Fruit fly (Drosophila melanogaster): Measurements from ENCODE around the gene Hsc70-1.

Gene Hsc70-1

DNA sequence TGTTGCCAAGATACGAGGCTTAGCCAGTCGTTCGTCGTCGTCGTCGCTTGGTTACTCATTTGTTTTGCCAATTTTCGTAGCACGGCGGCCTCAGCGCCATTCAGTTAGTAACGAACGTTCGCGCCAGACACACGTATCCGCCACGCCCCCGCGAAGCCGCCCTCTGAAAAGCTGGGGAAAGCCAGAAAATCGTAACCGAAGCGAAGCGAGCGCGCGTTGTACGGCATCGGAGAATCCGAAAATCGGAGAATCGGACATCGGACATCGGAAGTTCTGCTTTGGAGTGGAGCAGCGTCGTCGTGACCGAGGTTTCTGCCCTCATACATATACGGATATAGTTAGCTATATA is 34.7 kb upstream of the Hsc70-1 start, which contains the start of gene CG32137 (continued):
- TF ChIP-seq CG1602 (GFP tag; optimal IDR thresholded peaks at IDR 0.05) (no peak), Scr (GFP tag; IDR thresholded peaks at IDR 0.05; ENCODE audit: partially characterized antibody) (peak; percentile 34), ase (GFP tag; IDR thresholded peaks at IDR 0.05) (no peak), CG17359 (tag; optimal IDR thresholded peaks at IDR 0.05) (no peak), grau (tag; optimal IDR thresholded peaks at IDR 0.05) (no peak), Nf-YA (GFP tag; IDR thresholded peaks at IDR 0.05) (no peak), CoRest (tag; optimal IDR thresholded peaks at IDR 0.05) (no peak), dmrt11E (tag; optimal IDR thresholded peaks at IDR 0.05) (no peak), Dip2 (GFP tag; IDR thresholded peaks at IDR 0.05) (no peak), CG11695 (GFP tag; IDR thresholded peaks at IDR 0.05) (no peak), Adf1 (GFP tag; IDR thresholded peaks at IDR 0.05) (peak; percentile 79), CG13287 (GFP tag; IDR thresholded peaks at IDR 0.05; ENCODE audit: partially characterized antibody) (peak; percentile 67), CG6791 (GFP tag; IDR thresholded peaks at IDR 0.05; ENCODE audit: partially characterized antibody) (0 out of 3 replicates have a peak, but pooled peaks have one; percentile 47), Vsx1 (GFP tag; optimal IDR thresholded peaks at IDR 0.05) (no peak), fru (optimal IDR thresholded peaks at IDR 0.05) (no peak), Asciz (GFP tag; optimal IDR thresholded peaks at IDR 0.05) (no peak), bsh (GFP tag; optimal IDR thresholded peaks at IDR 0.05) (no peak), sr (GFP tag; IDR thresholded peaks at IDR 0.05) (peak; percentile 59; the same call in 1 of the 3 replicates), crol (GFP tag; IDR thresholded peaks at IDR 0.05) (0 out of 2 replicates have a peak, but pooled peaks have one; percentile 8)

DNA sequence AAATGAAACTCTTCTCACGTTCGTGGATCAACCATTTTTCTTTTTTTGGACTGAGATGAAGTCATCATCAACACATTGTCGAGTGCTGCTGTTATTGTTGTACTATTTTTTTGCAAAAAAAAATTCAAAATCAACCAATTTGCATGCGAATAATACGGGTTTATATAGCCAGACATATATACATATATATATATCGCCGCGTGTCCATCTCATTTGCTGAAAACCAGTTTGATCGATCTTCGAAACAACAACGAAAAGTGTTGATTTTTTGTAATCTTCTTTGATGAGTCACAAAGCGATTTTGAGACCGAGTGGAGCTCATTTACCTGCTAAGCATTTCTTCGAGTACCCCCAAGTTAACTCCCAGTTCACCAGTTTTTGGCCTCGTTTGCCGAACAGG is 27.9 kb upstream of the Hsc70-1 start:
- TF ChIP-seq CG4854 (GFP tag; optimal IDR thresholded peaks at IDR 0.05) (no peak), chinmo (GFP tag; IDR thresholded peaks at IDR 0.05; ENCODE audit: partially characterized antibody) (peak; percentile 64; the same call in 1 of the 4 replicates), eve (GFP tag; optimal IDR thresholded peaks at IDR 0.05) (peak in 1 of 2 experiments; percentile 13), lbe (GFP tag; optimal IDR thresholded peaks at IDR 0.05) (peak; percentile 17)

DNA sequence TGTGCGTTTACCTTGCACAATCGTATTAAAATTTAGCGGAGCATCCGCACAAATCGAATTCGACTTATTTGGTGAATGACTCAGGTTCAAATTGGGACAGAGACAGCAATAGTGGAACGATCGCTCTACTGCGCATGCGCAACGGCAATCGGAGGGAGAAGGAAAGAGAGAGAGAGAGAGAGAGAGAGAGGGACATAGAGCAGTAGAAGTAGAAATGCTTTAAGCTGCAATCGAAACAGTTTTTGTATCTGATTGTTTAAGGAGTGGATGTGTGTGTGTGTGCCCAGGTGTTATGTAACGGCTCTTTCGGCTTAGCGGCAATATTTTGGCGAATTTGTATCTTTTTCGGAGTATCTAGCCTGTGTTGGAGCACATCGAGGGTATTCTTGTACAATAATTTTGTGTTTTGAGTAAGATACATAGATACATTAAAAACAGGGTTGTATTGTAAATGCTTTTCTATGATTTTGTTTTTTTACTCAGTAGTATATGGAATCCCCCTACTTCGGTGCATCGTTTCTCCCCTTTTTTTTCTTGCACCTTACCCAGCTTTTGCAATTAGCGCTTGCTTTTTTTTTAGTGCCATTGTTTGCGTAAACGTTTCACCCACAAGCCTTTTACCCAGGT is 24.3 kb upstream of the Hsc70-1 start:
- no peak for TF ChIP-seq Fer1 (GFP tag; optimal IDR thresholded peaks at IDR 0.05)
- TF ChIP-seq shn (GFP tag; optimal IDR thresholded peaks at IDR 0.05): no peak
- no peak for TF ChIP-seq dan (GFP tag; IDR thresholded peaks at IDR 0.05)
- TF ChIP-seq CG17829 (tag; optimal IDR thresholded peaks at IDR 0.05): no peak
- peak in 1 of 2 experiments; percentile 34 for TF ChIP-seq Hr51 (GFP tag; optimal IDR thresholded peaks at IDR 0.05)
- 0 out of 2 replicates have a peak, but pooled peaks have one; percentile 26 for TF ChIP-seq CG4730 (GFP tag; IDR thresholded peaks at IDR 0.05)
- no peak for TF ChIP-seq CG9817 (tag; optimal IDR thresholded peaks at IDR 0.05)
- no peak for TF ChIP-seq CG6683 (GFP tag; optimal IDR thresholded peaks at IDR 0.05)
- no peak for TF ChIP-seq CG18764 (GFP tag; optimal IDR thresholded peaks at IDR 0.05)
- TF ChIP-seq unpg (GFP tag; optimal IDR thresholded peaks at IDR 0.05): no peak
- peak; percentile 35; the same call in 1 of the 2 replicates for TF ChIP-seq ranshi (GFP tag; IDR thresholded peaks at IDR 0.05)
- TF ChIP-seq crp (GFP tag; optimal IDR thresholded peaks at IDR 0.05): no peak
- peak; percentile 43 for TF ChIP-seq Sox102F (GFP tag; optimal IDR thresholded peaks at IDR 0.05)
- no peak for TF ChIP-seq CG10654 (GFP tag; optimal IDR thresholded peaks at IDR 0.05)
- TF ChIP-seq ewg (GFP tag; optimal IDR thresholded peaks at IDR 0.05): peak; percentile 30
- TF ChIP-seq dpn (GFP tag; optimal IDR thresholded peaks at IDR 0.05): peak in 1 of 2 experiments; percentile 1
- no peak for TF ChIP-seq CG9215 (GFP tag; IDR thresholded peaks at IDR 0.05)
- peak; percentile 31 for TF ChIP-seq CG9727 (GFP tag; optimal IDR thresholded peaks at IDR 0.05)
- peak; percentile 44; the same call in 1 of the 2 replicates for TF ChIP-seq CG17328 (GFP tag; IDR thresholded peaks at IDR 0.05)
- peak; percentile 0 for TF ChIP-seq Chrac-16 (GFP tag; optimal IDR thresholded peaks at IDR 0.05)
- TF ChIP-seq CG11696 (GFP tag; IDR thresholded peaks at IDR 0.05): 0 out of 2 replicates have a peak, but pooled peaks have one; percentile 30
- no peak for TF ChIP-seq ash1 (GFP tag; optimal IDR thresholded peaks at IDR 0.05)
- no peak for TF ChIP-seq CG17612 (GFP tag; IDR thresholded peaks at IDR 0.05)
- no peak for TF ChIP-seq pzg (GFP tag; optimal IDR thresholded peaks at IDR 0.05)
- TF ChIP-seq Hey (tag; optimal IDR thresholded peaks at IDR 0.05): no peak

All from whole organism, embryonic.